Worm (Caenorhabditis elegans): ENCODE results near the gene Y72A10A.1.

Y72A10A.1 gene

DNA sequence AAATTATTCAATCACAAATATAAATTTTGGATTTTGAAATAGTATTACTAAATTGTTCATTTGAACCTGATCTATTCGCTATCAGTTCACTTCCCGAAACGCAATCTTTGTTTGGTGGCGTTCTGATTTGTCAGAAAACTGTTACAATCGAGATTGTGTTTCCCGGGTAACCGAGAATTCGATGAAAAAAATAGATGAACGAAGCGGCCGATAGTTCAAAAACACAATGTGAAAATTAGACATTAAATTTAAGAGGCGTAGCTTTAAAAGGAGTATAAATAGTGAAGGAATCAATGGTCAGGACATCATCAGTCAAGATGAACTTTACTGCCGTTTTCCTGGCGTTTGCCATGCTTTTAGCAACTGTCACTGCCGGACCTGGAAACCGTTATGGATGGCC is 52.3 kb downstream of the Y72A10A.1 start, which contains the start of gene C45B2.1:
C45B2.1 (plus strand) TSS at position 301 of the 400 bp plus-strand sequence.
- no peak for TF ChIP-seq lim-6 (tag; optimal IDR thresholded peaks at IDR 0.05)
- no peak for TF ChIP-seq F13H6.1 (tag; optimal IDR thresholded peaks at IDR 0.05)
- TF ChIP-seq mec-3 (tag; optimal IDR thresholded peaks at IDR 0.05; ENCODE audit: borderline replicate concordance): no peak
- TF ChIP-seq pax-1 (tag; optimal IDR thresholded peaks at IDR 0.05): no peak
- no peak for TF ChIP-seq ceh-19 (GFP tag; optimal IDR thresholded peaks at IDR 0.05)
- TF ChIP-seq odd-2 (tag; optimal IDR thresholded peaks at IDR 0.05): no peak
- no peak for TF ChIP-seq ets-4 (tag; optimal IDR thresholded peaks at IDR 0.05)
- no peak for TF ChIP-seq npax-4 (tag; optimal IDR thresholded peaks at IDR 0.05)
- no peak for TF ChIP-seq ceh-24 (tag; optimal IDR thresholded peaks at IDR 0.05)
- no peak for TF ChIP-seq ceh-22 (tag; optimal IDR thresholded peaks at IDR 0.05)
- TF ChIP-seq dmd-4 (tag; optimal IDR thresholded peaks at IDR 0.05; ENCODE audit: borderline replicate concordance): no peak
- no peak for TF ChIP-seq syd-9 (tag; optimal IDR thresholded peaks at IDR 0.05)
- TF ChIP-seq unc-42 (tag; optimal IDR thresholded peaks at IDR 0.05): no peak
- no peak for TF ChIP-seq hlh-8 (tag; optimal IDR thresholded peaks at IDR 0.05)
- TF ChIP-seq fax-1 (tag; optimal IDR thresholded peaks at IDR 0.05): no peak

DNA sequence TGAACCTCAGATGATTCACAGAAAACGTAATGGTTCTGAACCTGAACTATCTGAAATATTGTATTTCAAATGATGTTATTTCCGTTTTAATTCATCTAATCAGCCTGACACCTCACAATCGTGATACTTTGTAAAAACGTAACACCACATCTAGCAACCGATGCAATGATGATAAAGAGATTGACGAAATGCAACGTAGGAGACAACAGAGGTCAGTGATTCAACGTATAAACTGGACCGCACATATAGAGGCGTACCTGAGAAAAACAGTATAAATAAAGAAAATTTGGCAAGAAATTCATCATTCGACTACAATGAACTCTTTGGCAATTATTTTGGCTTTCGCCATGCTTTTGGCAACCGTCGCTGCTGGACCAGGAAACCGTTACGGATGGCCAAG is 53.7 kb downstream of the Y72A10A.1 start, which contains the start of gene C45B2.2:
C45B2.2 (plus strand) TSS at position 301 of the 400 bp plus-strand sequence.
- TF ChIP-seq ceh-45 (GFP tag; IDR thresholded peaks at IDR 0.05) (no peak), odd-2 (tag; optimal IDR thresholded peaks at IDR 0.05) (no peak), ceh-48 (tag; optimal IDR thresholded peaks at IDR 0.05) (no peak), tbx-7 (tag; optimal IDR thresholded peaks at IDR 0.05) (no peak), ceh-9 (tag; optimal IDR thresholded peaks at IDR 0.05) (no peak), ceh-31 (tag; optimal IDR thresholded peaks at IDR 0.05) (no peak), ceh-2 (tag; optimal IDR thresholded peaks at IDR 0.05) (no peak), lin-11 (tag; optimal IDR thresholded peaks at IDR 0.05) (no peak), unc-42 (tag; optimal IDR thresholded peaks at IDR 0.05) (no peak), hlh-30 (tag; optimal IDR thresholded peaks at IDR 0.05; ENCODE audit: insufficient read depth) (no peak), eyg-1 (tag; optimal IDR thresholded peaks at IDR 0.05) (no peak), ceh-34 (tag; optimal IDR thresholded peaks at IDR 0.05) (no peak), hlh-15 (tag; optimal IDR thresholded peaks at IDR 0.05) (no peak), unc-86 (tag; optimal IDR thresholded peaks at IDR 0.05) (no peak), ceh-6 (GFP tag; optimal IDR thresholded peaks at IDR 0.05) (no peak), pag-3 (tag; optimal IDR thresholded peaks at IDR 0.05; ENCODE audit: borderline replicate concordance) (no peak)

DNA sequence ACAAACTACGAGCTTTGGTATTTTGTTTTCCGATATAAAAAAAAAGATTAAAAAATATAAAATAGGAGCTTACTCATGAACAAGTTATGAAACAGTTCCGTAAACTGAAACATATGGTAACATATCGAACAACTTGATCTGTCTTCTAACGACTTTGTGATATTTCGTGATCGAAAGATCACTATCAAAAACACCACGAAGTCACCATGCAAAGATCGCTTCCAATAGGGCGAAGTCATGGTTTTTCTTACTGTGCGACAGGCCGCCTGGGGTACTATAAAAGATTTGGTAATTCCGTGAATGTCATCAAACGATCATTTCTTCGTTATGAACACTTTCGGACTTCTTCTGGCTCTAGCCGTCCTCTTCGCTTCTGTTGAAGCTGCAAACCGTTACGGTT is 55.5 kb downstream of the Y72A10A.1 start, which contains the start of gene C45B2.3:
C45B2.3 (plus strand) TSS at position 301 of the 400 bp plus-strand sequence.
- no peak for TF ChIP-seq hlh-13 (GFP tag; optimal IDR thresholded peaks at IDR 0.05)
- TF ChIP-seq nhr-11 (tag; optimal IDR thresholded peaks at IDR 0.05): no peak
- TF ChIP-seq ceh-18 (tag; optimal IDR thresholded peaks at IDR 0.05): no peak
- no peak for TF ChIP-seq ceh-45 (GFP tag; IDR thresholded peaks at IDR 0.05)
- no peak for TF ChIP-seq ceh-48 (tag; optimal IDR thresholded peaks at IDR 0.05)
- TF ChIP-seq ceh-6 (GFP tag; optimal IDR thresholded peaks at IDR 0.05): no peak
- TF ChIP-seq unc-42 (tag; optimal IDR thresholded peaks at IDR 0.05): no peak
- TF ChIP-seq K09A11.1 (tag; optimal IDR thresholded peaks at IDR 0.05; ENCODE audit: insufficient read depth): no peak
- TF ChIP-seq ahr-1 (tag; optimal IDR thresholded peaks at IDR 0.05): no peak
- no peak for TF ChIP-seq nhr-232 (tag; optimal IDR thresholded peaks at IDR 0.05)
- no peak for TF ChIP-seq K02D7.2 (tag; optimal IDR thresholded peaks at IDR 0.05)
- TF ChIP-seq ceh-31 (tag; optimal IDR thresholded peaks at IDR 0.05): no peak
- TF ChIP-seq pha-2 (tag; optimal IDR thresholded peaks at IDR 0.05): no peak
- no peak for TF ChIP-seq ceh-24 (tag; optimal IDR thresholded peaks at IDR 0.05)
- no peak for TF ChIP-seq sox-2 (GFP tag; IDR thresholded peaks at IDR 0.05)
- no peak for TF ChIP-seq ref-2 (tag; optimal IDR thresholded peaks at IDR 0.05)

Data from whole organism, late embryonic.